Fruit fly (Drosophila melanogaster) whole organism, embryonic: Measurements from ENCODE around the gene CG7963.

Source experiments
- ATbp ChIP-seq: fragments of 200-800 bp; sonication (Bioruptor generic); optimal IDR thresholded peaks from 2 replicates; lab custom pipeline; 2017; ENCODE audit warnings: missing biosample characterization, mild to moderate bottlenecking, missing genetic modification characterization, missing genetic modification reagents
- CG10274 ChIP-seq: fragments of 200-800 bp; sonication (Bioruptor generic); optimal IDR thresholded peaks from 3 replicates; lab custom pipeline; 2017; ENCODE audit warnings: missing biosample characterization, mild to moderate bottlenecking, missing genetic modification characterization
- CG10431 ChIP-seq: fragments of 200-800 bp; sonication (Bioruptor generic); optimal IDR thresholded peaks from 3 replicates; lab custom pipeline; 2018; ENCODE audit warnings: missing biosample characterization, mild to moderate bottlenecking, missing genetic modification characterization
- CG10979 ChIP-seq: fragments of 200-800 bp; sonication (Bioruptor generic); optimal IDR thresholded peaks from 2 replicates; lab custom pipeline; 2018; ENCODE audit warnings: missing biosample characterization, mild to moderate bottlenecking, missing genetic modification characterization, moderate library complexity
- CG11696 ChIP-seq: fragments of 200-800 bp; sonication (Bioruptor generic); IDR thresholded peaks from 2 replicates; pipeline ENCODE4 v1.3.6; 2022; ENCODE audit warnings: missing biosample characterization, missing genetic modification characterization
- CG11723 ChIP-seq: fragments of 200-800 bp; sonication (Bioruptor generic); optimal IDR thresholded peaks from 2 replicates; lab custom pipeline; 2017; ENCODE audit warnings: missing biosample characterization, mild to moderate bottlenecking, missing genetic modification characterization
- CG13287 ChIP-seq: fragments of 200-800 bp; sonication (Bioruptor generic); IDR thresholded peaks from 2 replicates; pipeline ENCODE4 v1.3.6; 2022; ENCODE audit warnings: missing biosample characterization, missing genetic modification characterization; ENCODE audit not compliant: partially characterized antibody
- CG14860 ChIP-seq: fragments of 200-800 bp; sonication (Bioruptor generic); IDR thresholded peaks from 3 replicates; pipeline ENCODE4 v1.3.6; 2022; ENCODE audit warnings: missing biosample characterization, missing genetic modification characterization; ENCODE audit not compliant: partially characterized antibody
- CG15011 ChIP-seq: fragments of 200-800 bp; sonication (Bioruptor generic); optimal IDR thresholded peaks from 3 replicates; lab custom pipeline; 2018; ENCODE audit warnings: missing biosample characterization, mild to moderate bottlenecking, missing genetic modification characterization
- CG1529 ChIP-seq: fragments of 200-800 bp; sonication (Bioruptor generic); optimal IDR thresholded peaks from 3 replicates; lab custom pipeline; 2018; ENCODE audit warnings: missing biosample characterization, missing genetic modification characterization
- CG2202 ChIP-seq: fragments of 200-800 bp; sonication (Bioruptor generic); optimal IDR thresholded peaks from 2 replicates; lab custom pipeline; 2018; ENCODE audit warnings: missing biosample characterization, mild to moderate bottlenecking, missing genetic modification characterization
- CG2712 ChIP-seq: fragments of 200-800 bp; optimal IDR thresholded peaks from 3 replicates; lab custom pipeline; 2019; ENCODE audit warnings: missing biosample characterization, mild to moderate bottlenecking, missing genetic modification characterization, moderate library complexity
- CG3065 ChIP-seq: fragments of 200-800 bp; sonication (Bioruptor generic); optimal IDR thresholded peaks from 2 replicates; lab custom pipeline; 2016; ENCODE audit warnings: missing biosample characterization, missing genetic modification characterization
- CG31365 ChIP-seq: fragments of 200-800 bp; sonication (Bioruptor generic); optimal IDR thresholded peaks from 2 replicates; lab custom pipeline; 2018; ENCODE audit warnings: missing biosample characterization, mild to moderate bottlenecking, missing genetic modification characterization
- CG31441 ChIP-seq: fragments of 200-800 bp; sonication (Bioruptor generic); IDR thresholded peaks from 2 replicates; pipeline ENCODE4 v1.3.6; 2022; ENCODE audit warnings: missing biosample characterization, missing genetic modification characterization
- CG3281 ChIP-seq: fragments of 200-800 bp; sonication (Bioruptor generic); optimal IDR thresholded peaks from 3 replicates; lab custom pipeline; 2017; ENCODE audit warnings: missing biosample characterization, mild to moderate bottlenecking, missing genetic modification characterization
- CG4730 ChIP-seq: fragments of 200-800 bp; sonication (Bioruptor generic); IDR thresholded peaks from 2 replicates; pipeline ENCODE4 v1.3.6; 2022; ENCODE audit warnings: missing biosample characterization, missing genetic modification characterization
- CG6254 ChIP-seq: fragments of 200-800 bp; sonication (Bioruptor generic); optimal IDR thresholded peaks from 3 replicates; lab custom pipeline; 2017; ENCODE audit warnings: mild to moderate bottlenecking, missing biosample characterization, missing genetic modification reagents, missing genetic modification characterization
- CG6683 ChIP-seq: fragments of 200-800 bp; sonication (Bioruptor generic); optimal IDR thresholded peaks from 2 replicates; lab custom pipeline; 2017; ENCODE audit warnings: missing biosample characterization, mild to moderate bottlenecking, missing genetic modification characterization, missing genetic modification reagents
- CG6791 ChIP-seq: fragments of 200-800 bp; sonication (Bioruptor generic); IDR thresholded peaks from 3 replicates; pipeline ENCODE4 v1.3.6; 2022; ENCODE audit warnings: missing biosample characterization, missing genetic modification characterization; ENCODE audit not compliant: partially characterized antibody
- CG7271 ChIP-seq: fragments of 200-800 bp; sonication (Bioruptor generic); optimal IDR thresholded peaks from 2 replicates; lab custom pipeline; 2018; ENCODE audit warnings: missing biosample characterization, mild to moderate bottlenecking, missing genetic modification characterization, moderate library complexity
- D19A ChIP-seq: fragments of 200-800 bp; optimal IDR thresholded peaks from 3 replicates; lab custom pipeline; 2019; ENCODE audit warnings: missing biosample characterization, mild to moderate bottlenecking, missing genetic modification characterization, moderate library complexity
- Doc2 ChIP-seq: fragments of 200-800 bp; sonication (Bioruptor generic); IDR thresholded peaks from 2 replicates; pipeline ENCODE4 v1.3.6; 2022; ENCODE audit warnings: missing biosample characterization, missing genetic modification characterization
- Ets97D ChIP-seq: fragments of 200-800 bp; sonication (Bioruptor generic); optimal IDR thresholded peaks from 3 replicates; lab custom pipeline; 2016; ENCODE audit warnings: missing biosample characterization, missing genetic modification characterization
- Fer2 ChIP-seq: fragments of 200-800 bp; sonication (Bioruptor generic); optimal IDR thresholded peaks from 2 replicates; lab custom pipeline; 2018; ENCODE audit warnings: missing biosample characterization, mild to moderate bottlenecking, missing genetic modification characterization, moderate library complexity
- Gug ChIP-seq: fragments of 200-800 bp; sonication (Bioruptor generic); IDR thresholded peaks from 4 replicates; pipeline ENCODE4 v1.3.6; 2022; ENCODE audit warnings: missing biosample characterization, missing genetic modification characterization
- Hr39 ChIP-seq: fragments of >200 bp; optimal IDR thresholded peaks from 2 replicates; lab custom pipeline; 2017
- Lpt ChIP-seq: fragments of >200 bp; optimal IDR thresholded peaks from 2 replicates; lab custom pipeline; 2018; ENCODE audit warnings: missing biosample characterization, missing genetic modification characterization
- Med ChIP-seq: fragments of 200-800 bp; sonication (Bioruptor generic); peaks from one replicate; lab custom pipeline; 2016; ENCODE audit warnings: missing biosample characterization, missing genetic modification characterization, mild to moderate bottlenecking, inconsistent platforms, moderate library complexity
- NC2α ChIP-seq: fragments of 200-800 bp; sonication (Bioruptor generic); optimal IDR thresholded peaks from 2 replicates; lab custom pipeline; 2016; ENCODE audit warnings: missing biosample characterization, missing genetic modification characterization
- Neu2 ChIP-seq: fragments of 200-800 bp; sonication (Bioruptor generic); optimal IDR thresholded peaks from 3 replicates; lab custom pipeline; 2016; ENCODE audit warnings: missing biosample characterization, missing genetic modification characterization, borderline replicate concordance
- Six4 ChIP-seq: fragments of 200-800 bp; sonication (Bioruptor generic); optimal IDR thresholded peaks from 2 replicates; lab custom pipeline; 2016; ENCODE audit warnings: missing biosample characterization, missing genetic modification characterization
- Sox102F ChIP-seq: fragments of 200-800 bp; sonication (Bioruptor generic); optimal IDR thresholded peaks from 2 replicates; lab custom pipeline; 2018; ENCODE audit warnings: missing biosample characterization, mild to moderate bottlenecking, missing genetic modification characterization, moderate library complexity
- Spps ChIP-seq: fragments of 200-800 bp; sonication (Bioruptor generic); optimal IDR thresholded peaks from 2 replicates; lab custom pipeline; 2018; ENCODE audit warnings: missing biosample characterization, mild to moderate bottlenecking, missing genetic modification characterization
- Trl ChIP-seq, 3 experiments: fragments of >200 bp in 2 of 3; fragments of 200-800 bp in 1 of 3; sonication (Bioruptor generic) in 1 of 3; optimal IDR thresholded peaks; 2 replicates in 1 of 3; 3 replicates in 2 of 3; lab custom pipeline; 2016 to 2017; ENCODE audit warnings: missing biosample characterization in 1 of 3, missing genetic modification characterization in 1 of 3
- ato ChIP-seq: fragments of 200-800 bp; sonication (Bioruptor generic); IDR thresholded peaks from 2 replicates; pipeline ENCODE4 v1.3.6; 2022; ENCODE audit warnings: missing biosample characterization, missing genetic modification characterization; ENCODE audit not compliant: partially characterized antibody
- bsh ChIP-seq, 2 experiments: fragments of 200-800 bp; sonication (Bioruptor generic); optimal IDR thresholded peaks; 2 replicates each; lab custom pipeline; 2017 to 2018; ENCODE audit warnings: mild to moderate bottlenecking in 2 of 2, missing biosample characterization in 2 of 2, missing genetic modification characterization in 2 of 2, moderate library complexity in 1 of 2
- cato ChIP-seq: fragments of 200-800 bp; sonication (Bioruptor generic); optimal IDR thresholded peaks from 2 replicates; lab custom pipeline; 2016; ENCODE audit warnings: missing biosample characterization, missing genetic modification characterization, borderline replicate concordance
- ems ChIP-seq: fragments of 200-800 bp; sonication (Bioruptor generic); optimal IDR thresholded peaks from 3 replicates; lab custom pipeline; 2016; ENCODE audit warnings: missing biosample characterization, missing genetic modification characterization
- fd64A ChIP-seq: fragments of 200-800 bp; sonication (Bioruptor generic); optimal IDR thresholded peaks from 3 replicates; lab custom pipeline; 2018; ENCODE audit warnings: missing biosample characterization, mild to moderate bottlenecking, missing genetic modification characterization
- gro ChIP-seq: fragments of 200-800 bp; sonication (Bioruptor generic); optimal IDR thresholded peaks from 2 replicates; lab custom pipeline; 2016; ENCODE audit warnings: missing biosample characterization, missing genetic modification characterization
- klu ChIP-seq: fragments of 200-800 bp; sonication (Bioruptor generic); IDR thresholded peaks from 2 replicates; pipeline ENCODE4 v1.3.6; 2022; ENCODE audit warnings: missing biosample characterization, missing genetic modification characterization
- knrl ChIP-seq: fragments of 200-800 bp; sonication (Bioruptor generic); IDR thresholded peaks from 3 replicates; pipeline ENCODE4 v1.3.6; 2022; ENCODE audit warnings: missing biosample characterization, missing genetic modification characterization; ENCODE audit not compliant: partially characterized antibody
- pnt ChIP-seq: fragments of 200-800 bp; sonication (Bioruptor generic); optimal IDR thresholded peaks from 3 replicates; lab custom pipeline; 2016; ENCODE audit warnings: missing biosample characterization, missing genetic modification characterization
- row ChIP-seq: fragments of 200-800 bp; sonication (Bioruptor generic); IDR thresholded peaks from 3 replicates; pipeline ENCODE4 v1.3.6; 2022; ENCODE audit warnings: missing biosample characterization, missing genetic modification characterization
- shn ChIP-seq: fragments of 200-800 bp; sonication (Bioruptor generic); optimal IDR thresholded peaks from 3 replicates; lab custom pipeline; 2016; ENCODE audit warnings: missing biosample characterization, missing genetic modification characterization
- sisA ChIP-seq: fragments of 200-800 bp; sonication (Bioruptor generic); IDR thresholded peaks from 2 replicates; pipeline ENCODE4 v1.3.6; 2022; ENCODE audit warnings: missing biosample characterization, missing genetic modification characterization
- slp2 ChIP-seq: fragments of 200-800 bp; sonication (Bioruptor generic); optimal IDR thresholded peaks from 2 replicates; lab custom pipeline; 2016; ENCODE audit warnings: missing biosample characterization, missing genetic modification characterization
- twi ChIP-seq: fragments of 200-800 bp; optimal IDR thresholded peaks from 2 replicates; lab custom pipeline; 2019; ENCODE audit warnings: missing biosample characterization, mild to moderate bottlenecking, missing genetic modification characterization, moderate library complexity
- tx ChIP-seq: fragments of 200-800 bp; sonication (Bioruptor generic); optimal IDR thresholded peaks from 2 replicates; lab custom pipeline; 2016; ENCODE audit warnings: missing biosample characterization, missing genetic modification characterization
- zf30C ChIP-seq: fragments of 200-800 bp; sonication (Bioruptor generic); optimal IDR thresholded peaks from 3 replicates; lab custom pipeline; 2018; ENCODE audit warnings: missing biosample characterization, mild to moderate bottlenecking, missing genetic modification characterization

The CG7963 gene

DNA sequence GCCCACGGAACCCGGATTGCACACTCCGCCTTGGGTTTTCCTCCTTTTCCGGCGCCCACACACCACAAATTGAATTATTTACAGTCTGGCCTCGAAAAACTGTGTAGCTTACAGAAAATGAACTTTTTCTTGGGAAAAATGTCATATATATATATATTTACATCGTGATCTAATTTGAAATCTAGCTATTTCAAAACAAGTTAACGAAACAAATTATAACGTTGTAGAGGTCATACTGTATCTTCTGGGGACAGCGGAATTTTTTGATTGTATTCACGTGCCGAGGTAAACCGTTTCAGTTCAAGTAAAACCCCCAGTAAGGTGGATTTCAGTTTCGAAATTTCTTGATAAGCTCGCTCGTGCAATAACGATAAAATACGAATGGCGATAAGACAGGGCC is 8.2 kb upstream of the CG7963 start (continued):
- TF ChIP-seq Six4 (GFP tag; lab: Kevin White, UChicago) = no peak
- peak; percentile 48 for TF ChIP-seq CG11696 (GFP tag; lab: Robert Waterston, UW)
- TF ChIP-seq D19A (tag; lab: Kevin White, UChicago) = peak; percentile 25
- no peak for TF ChIP-seq zf30C
- no peak for TF ChIP-seq CG31365 (tag; lab: Kevin White, UChicago)
- TF ChIP-seq CG7271 = no peak
- TF ChIP-seq CG6254 (GFP tag; lab: Kevin White, UChicago) = peak; percentile 22
- peak; percentile 68 for TF ChIP-seq sisA (GFP tag; lab: Robert Waterston, UW)
- TF ChIP-seq Neu2 (GFP tag; lab: Kevin White, UChicago) = no peak
- TF ChIP-seq CG4730 = peak; percentile 47
- TF ChIP-seq Sox102F (GFP tag; lab: Kevin White, UChicago) = peak; percentile 78
- TF ChIP-seq CG10979 (tag; lab: Kevin White, UChicago) = peak; percentile 7
- TF ChIP-seq CG6791 (GFP tag; lab: Robert Waterston, UW) = no peak
- TF ChIP-seq CG3281 (GFP tag; lab: Kevin White, UChicago) = peak; percentile 26
- no peak for TF ChIP-seq Lpt (GFP tag; lab: Kevin White, UChicago)
- no peak for TF ChIP-seq CG2202 (tag; lab: Kevin White, UChicago)
- TF ChIP-seq pnt (GFP tag; lab: Kevin White, UChicago) = no peak
- no peak for TF ChIP-seq ato (GFP tag; lab: Robert Waterston, UW)
- no peak for TF ChIP-seq Fer2
- no peak for TF ChIP-seq CG10431 (GFP tag; lab: Kevin White, UChicago)
- no peak for TF ChIP-seq NC2α (GFP tag; lab: Kevin White, UChicago)
- peak; percentile 77 for TF ChIP-seq row (GFP tag; lab: Robert Waterston, UW)
- no peak for TF ChIP-seq tx (GFP tag; lab: Kevin White, UChicago)
- no peak for TF ChIP-seq Ets97D (GFP tag; lab: Kevin White, UChicago)
- peak; percentile 39; the same call in 1 of the 4 replicates for TF ChIP-seq Gug (GFP tag; lab: Robert Waterston, UW)
- no peak for TF ChIP-seq CG3065
- TF ChIP-seq Hr39 (lab: Kevin White, UChicago) = no peak
- no peak for TF ChIP-seq klu (GFP tag; lab: Robert Waterston, UW)
- no peak for TF ChIP-seq Trl (optimal IDR thresholded peaks at IDR 0.05; lab: Kevin White, UChicago)
- no peak for TF ChIP-seq Trl (GFP tag; optimal IDR thresholded peaks at IDR 0.05; lab: Kevin White, UChicago)
- TF ChIP-seq knrl (GFP tag; lab: Robert Waterston, UW) = no peak
- no peak for TF ChIP-seq CG15011 (GFP tag; lab: Kevin White, UChicago)
- no peak for TF ChIP-seq twi
- TF ChIP-seq gro (GFP tag; lab: Kevin White, UChicago) = no peak
- no peak for TF ChIP-seq CG6683 (GFP tag; lab: Kevin White, UChicago)
- TF ChIP-seq CG1529 (GFP tag; lab: Kevin White, UChicago) = no peak
- peak; percentile 61 for TF ChIP-seq ATbp (GFP tag; lab: Kevin White, UChicago)
- TF ChIP-seq slp2 (GFP tag; lab: Kevin White, UChicago) = no peak
- TF ChIP-seq Spps (tag; lab: Kevin White, UChicago) = no peak
- TF ChIP-seq CG2712 (tag; lab: Kevin White, UChicago) = peak; percentile 42
- TF ChIP-seq CG13287 (GFP tag; lab: Robert Waterston, UW) = no peak
- TF ChIP-seq Med (GFP tag; lab: Kevin White, UChicago) = peak; percentile 83
- TF ChIP-seq shn (GFP tag; lab: Kevin White, UChicago) = no peak
- TF ChIP-seq CG11723 (GFP tag; lab: Kevin White, UChicago) = no peak
- TF ChIP-seq bsh (GFP tag; optimal IDR thresholded peaks at IDR 0.05; lab: Kevin White, UChicago) = peak in 1 of 2 experiments; percentile 55
- TF ChIP-seq CG10274 (GFP tag; lab: Kevin White, UChicago) = no peak
- TF ChIP-seq ems (GFP tag; lab: Kevin White, UChicago) = peak; percentile 38
- no peak for TF ChIP-seq cato (GFP tag; lab: Kevin White, UChicago)
- TF ChIP-seq CG14860 (GFP tag; lab: Robert Waterston, UW) = no peak
- TF ChIP-seq Doc2 (GFP tag; lab: Robert Waterston, UW) = no peak
- TF ChIP-seq CG31441 (GFP tag; lab: Robert Waterston, UW) = no peak; the same call in 1 of the 2 replicates
- no peak for TF ChIP-seq fd64A
